Worm (Caenorhabditis elegans) whole organism, L4 larva: ENCODE measurements around the gene sto-2.
A peak's percentile ranks its signal among the peaks of the same experiment; 100 is the strongest.

Experiments
- F37D6.2 ChIP-seq: sonication (generic microtip); optimal IDR thresholded peaks from 2 replicates; lab custom pipeline; 2016; ENCODE audit warnings: mild to moderate bottlenecking, missing genetic modification characterization, missing compliant biosample characterization
- F44E2.7 ChIP-seq: fragments of 200-800 bp; sonication (Bioruptor generic); IDR thresholded peaks from 2 replicates; pipeline ENCODE4 v2.1.2; 2022; ENCODE audit warnings: missing genetic modification characterization, missing compliant biosample characterization
- F49E8.2 ChIP-seq: sonication (generic microtip); optimal IDR thresholded peaks from 2 replicates; lab custom pipeline; 2016; ENCODE audit warnings: missing compliant biosample characterization, mild to moderate bottlenecking, missing genetic modification characterization, borderline replicate concordance
- R02D3.7 ChIP-seq: fragments of 150-350 bp; sonication (generic microtip); optimal IDR thresholded peaks from 3 replicates; lab custom pipeline; 2014; ENCODE audit warnings: missing biosample characterization, missing genetic modification characterization
- T20F7.1 ChIP-seq: fragments of 200-800 bp; sonication (Bioruptor generic); optimal IDR thresholded peaks from 2 replicates; lab custom pipeline; 2018; ENCODE audit warnings: mild to moderate bottlenecking, missing genetic modification characterization, missing compliant biosample characterization
- T26A8.4 ChIP-seq: fragments of 200-800 bp; sonication (Bioruptor generic); IDR thresholded peaks from 2 replicates; pipeline ENCODE4 v1.3.6; 2022; ENCODE audit warnings: missing genetic modification characterization, missing compliant biosample characterization
- Y48G9A.11 ChIP-seq: fragments of 200-800 bp; sonication (Bioruptor generic); IDR thresholded peaks from 2 replicates; pipeline ENCODE4 v1.3.6; 2022; ENCODE audit warnings: missing genetic modification reagents, missing genetic modification characterization, missing compliant biosample characterization
- Y5F2A.4 ChIP-seq: fragments of 200-800 bp; sonication (Bioruptor generic); optimal IDR thresholded peaks from 2 replicates; lab custom pipeline; 2018; ENCODE audit warnings: mild to moderate bottlenecking, missing genetic modification characterization, missing compliant biosample characterization
- ZK337.2 ChIP-seq: fragments of 200-800 bp; sonication (Bioruptor generic); IDR thresholded peaks from 2 replicates; pipeline ENCODE4 v1.3.6; 2022; ENCODE audit warnings: missing genetic modification reagents, missing genetic modification characterization, missing compliant biosample characterization
- ZK546.5 ChIP-seq, 2 experiments: sonication (generic microtip); optimal IDR thresholded peaks; 2 replicates each; lab custom pipeline; 2017; ENCODE audit warnings: missing biosample characterization in 2 of 2, missing genetic modification characterization in 2 of 2
- aha-1 ChIP-seq: fragments of 150-350 bp; peaks from one replicate; lab custom pipeline; 2014; ENCODE audit warnings: missing biosample characterization, missing genetic modification characterization
- aly-2 ChIP-seq: sonication (generic microtip); optimal IDR thresholded peaks from 2 replicates; lab custom pipeline; 2018; ENCODE audit warnings: missing biosample characterization, missing genetic modification characterization
- ama-1 ChIP-seq: fragments of 150-350 bp; optimal IDR thresholded peaks from 2 replicates; lab custom pipeline; 2014; ENCODE audit warnings: inconsistent platforms, mixed read lengths
- arid-1 ChIP-seq: fragments of 200-800 bp; sonication (Bioruptor generic); conservative IDR thresholded peaks from 2 replicates; pipeline ENCODE4 v1.3.6; 2022; ENCODE audit warnings: missing genetic modification reagents, missing genetic modification characterization, missing compliant biosample characterization
- ceh-28 ChIP-seq: fragments of 150-350 bp; optimal IDR thresholded peaks from 2 replicates; lab custom pipeline; 2014; ENCODE audit warnings: missing biosample characterization, missing genetic modification reagents, missing genetic modification characterization
- ceh-62 ChIP-seq: sonication (generic microtip); optimal IDR thresholded peaks from 2 replicates; lab custom pipeline; 2017; ENCODE audit warnings: missing biosample characterization, missing genetic modification characterization
- daf-12 ChIP-seq: fragments of 150-350 bp; optimal IDR thresholded peaks from 2 replicates; lab custom pipeline; 2014; ENCODE audit warnings: missing biosample characterization, missing genetic modification reagents, missing genetic modification characterization
- daf-19 ChIP-seq: fragments of 200-800 bp; sonication (Bioruptor generic); conservative IDR thresholded peaks from 2 replicates; pipeline ENCODE4 v1.3.6; 2022; ENCODE audit warnings: missing genetic modification characterization, missing compliant biosample characterization
- dmd-6 ChIP-seq: fragments of 200-800 bp; sonication (Bioruptor generic); IDR thresholded peaks from 2 replicates; pipeline ENCODE4 v1.3.6; 2022; ENCODE audit warnings: missing genetic modification reagents, missing genetic modification characterization, missing compliant biosample characterization
- fkh-10 ChIP-seq: fragments of 150-350 bp; optimal IDR thresholded peaks from 2 replicates; lab custom pipeline; 2014; ENCODE audit warnings: missing biosample characterization, missing genetic modification reagents, missing genetic modification characterization
- hlh-11 ChIP-seq: fragments of 200-800 bp; sonication (Bioruptor generic); optimal IDR thresholded peaks from 2 replicates; lab custom pipeline; 2018; ENCODE audit warnings: mild to moderate bottlenecking, missing genetic modification characterization, missing compliant biosample characterization
- hlh-30 ChIP-seq: sonication (generic microtip); optimal IDR thresholded peaks from 2 replicates; lab custom pipeline; 2017; ENCODE audit warnings: antibody characterized with exemption, mild to moderate bottlenecking, missing genetic modification characterization, missing compliant biosample characterization; ENCODE audit not compliant: insufficient read depth
- hmg-1.1 ChIP-seq: fragments of 200-800 bp; sonication (Bioruptor generic); IDR thresholded peaks from 2 replicates; pipeline ENCODE4 v1.3.6; 2022; ENCODE audit warnings: missing genetic modification reagents, missing genetic modification characterization, missing compliant biosample characterization
- jun-1 ChIP-seq: fragments of 150-350 bp; optimal IDR thresholded peaks from 2 replicates; lab custom pipeline; 2014; ENCODE audit warnings: missing biosample characterization, missing genetic modification reagents, missing genetic modification characterization
- lin-15B ChIP-seq: fragments of 150-350 bp; sonication (generic microtip); optimal IDR thresholded peaks from 3 replicates; lab custom pipeline; 2014; ENCODE audit warnings: missing biosample characterization, missing genetic modification characterization
- lir-3 ChIP-seq: sonication (generic microtip); optimal IDR thresholded peaks from 2 replicates; lab custom pipeline; 2016; ENCODE audit warnings: mild to moderate bottlenecking, missing genetic modification characterization, missing compliant biosample characterization
- lsy-2 ChIP-seq, 2 experiments: fragments of 150-350 bp in 1 of 2; sonication (generic microtip) in 1 of 2; optimal IDR thresholded peaks; 2 replicates each; lab custom pipeline; 2014 to 2017; ENCODE audit warnings: missing biosample characterization in 2 of 2, missing genetic modification characterization in 2 of 2
- mdl-1 ChIP-seq, 2 experiments: fragments of 150-350 bp in 1 of 2; sonication (generic microtip) in 1 of 2; optimal IDR thresholded peaks; 2 replicates each; lab custom pipeline; 2014 to 2017; ENCODE audit warnings: missing biosample characterization in 2 of 2, missing genetic modification characterization in 2 of 2
- mdt-29 ChIP-seq: fragments of 200-800 bp; sonication (Bioruptor generic); IDR thresholded peaks from 2 replicates; pipeline ENCODE4 v1.3.6; 2022; ENCODE audit warnings: missing genetic modification reagents, missing genetic modification characterization, missing compliant biosample characterization
- mep-1 ChIP-seq: fragments of 150-350 bp; sonication (generic microtip); optimal IDR thresholded peaks from 3 replicates; lab custom pipeline; 2014; ENCODE audit warnings: missing biosample characterization, missing genetic modification characterization
- mes-2 ChIP-seq: sonication (generic microtip); optimal IDR thresholded peaks from 2 replicates; lab custom pipeline; 2016; ENCODE audit warnings: missing genotype, mild to moderate bottlenecking, missing genetic modification characterization, missing compliant biosample characterization; ENCODE audit not compliant: poor library complexity, severe bottlenecking
- nhr-102 ChIP-seq: sonication (generic microtip); optimal IDR thresholded peaks from 2 replicates; lab custom pipeline; 2016; ENCODE audit warnings: mild to moderate bottlenecking, missing genetic modification characterization, moderate library complexity, missing compliant biosample characterization
- nhr-11 ChIP-seq: fragments of 150-350 bp; optimal IDR thresholded peaks from 2 replicates; lab custom pipeline; 2014; ENCODE audit warnings: missing biosample characterization, missing genetic modification characterization
- nhr-111 ChIP-seq: fragments of 200-800 bp; sonication (Bioruptor generic); optimal IDR thresholded peaks from 2 replicates; lab custom pipeline; 2018; ENCODE audit warnings: mild to moderate bottlenecking, missing genetic modification characterization, missing compliant biosample characterization
- nhr-41 ChIP-seq: fragments of 200-800 bp; sonication (Bioruptor generic); IDR thresholded peaks from 2 replicates; pipeline ENCODE4 v1.3.6; 2022; ENCODE audit warnings: missing genetic modification reagents, missing genetic modification characterization, missing compliant biosample characterization
- nhr-48 ChIP-seq: sonication (generic microtip); optimal IDR thresholded peaks from 2 replicates; lab custom pipeline; 2016; ENCODE audit warnings: mild to moderate bottlenecking, missing genetic modification characterization, missing compliant biosample characterization
- nhr-77 ChIP-seq: fragments of 150-350 bp; optimal IDR thresholded peaks from 2 replicates; lab custom pipeline; 2014; ENCODE audit warnings: missing biosample characterization, missing genetic modification characterization
- php-3 ChIP-seq: fragments of 200-800 bp; sonication (Bioruptor generic); IDR thresholded peaks from 2 replicates; pipeline ENCODE4 v1.3.6; 2022; ENCODE audit warnings: missing genetic modification reagents, missing genetic modification characterization, missing compliant biosample characterization
- pqm-1 ChIP-seq: sonication (generic microtip); optimal IDR thresholded peaks from 2 replicates; lab custom pipeline; 2017; ENCODE audit warnings: missing biosample characterization, missing genetic modification characterization
- rbr-2 ChIP-seq: sonication (generic microtip); optimal IDR thresholded peaks from 2 replicates; lab custom pipeline; 2016; ENCODE audit warnings: missing genotype, missing genetic modification characterization, missing compliant biosample characterization
- saeg-2 ChIP-seq: fragments of 200-800 bp; sonication (Bioruptor generic); IDR thresholded peaks from 2 replicates; pipeline ENCODE4 v1.3.6; 2022; ENCODE audit warnings: missing genetic modification reagents, missing genetic modification characterization, missing compliant biosample characterization
- sdz-12 ChIP-seq: fragments of 200-800 bp; sonication (Bioruptor generic); optimal IDR thresholded peaks from 2 replicates; lab custom pipeline; 2018; ENCODE audit warnings: mild to moderate bottlenecking, missing genetic modification characterization, missing compliant biosample characterization
- skn-1 ChIP-seq: fragments of 150-350 bp; optimal IDR thresholded peaks from 2 replicates; lab custom pipeline; 2014; ENCODE audit warnings: missing biosample characterization, missing genetic modification characterization
- snpc-1.2 ChIP-seq: fragments of 200-800 bp; sonication (Bioruptor generic); IDR thresholded peaks from 2 replicates; pipeline ENCODE4 v1.3.6; 2022; ENCODE audit warnings: missing genetic modification reagents, missing genetic modification characterization, missing compliant biosample characterization
- snpc-4 ChIP-seq: fragments of 150-350 bp; optimal IDR thresholded peaks from 2 replicates; lab custom pipeline; 2014; ENCODE audit warnings: missing biosample characterization, missing genetic modification characterization
- spr-1 ChIP-seq: sonication (generic microtip); optimal IDR thresholded peaks from 2 replicates; lab custom pipeline; 2016; ENCODE audit warnings: mild to moderate bottlenecking, missing genetic modification characterization, missing compliant biosample characterization
- tag-97 ChIP-seq: fragments of 200-800 bp; sonication (Bioruptor generic); IDR thresholded peaks from 2 replicates; pipeline ENCODE4 v1.3.6; 2022; ENCODE audit warnings: missing genetic modification characterization, missing compliant biosample characterization
- unc-39 ChIP-seq: sonication (generic microtip); optimal IDR thresholded peaks from 2 replicates; lab custom pipeline; 2017; ENCODE audit warnings: missing biosample characterization, missing genetic modification characterization
- vab-7 ChIP-seq: fragments of 200-800 bp; sonication (Bioruptor generic); IDR thresholded peaks from 2 replicates; pipeline ENCODE4 v1.3.6; 2022; ENCODE audit warnings: missing genetic modification reagents, missing genetic modification characterization, missing compliant biosample characterization
- zfp-2 ChIP-seq: sonication (generic microtip); optimal IDR thresholded peaks from 2 replicates; lab custom pipeline; 2016; ENCODE audit warnings: mild to moderate bottlenecking, missing genetic modification characterization, missing compliant biosample characterization
- zip-11 ChIP-seq: fragments of 200-800 bp; sonication (Bioruptor generic); IDR thresholded peaks from 2 replicates; pipeline ENCODE4 v1.3.6; 2022; ENCODE audit warnings: missing genetic modification characterization, missing compliant biosample characterization
- zip-2 ChIP-seq: fragments of 150-350 bp; optimal IDR thresholded peaks from 2 replicates; lab custom pipeline; 2014; ENCODE audit warnings: missing biosample characterization, missing genetic modification characterization
- ztf-7 ChIP-seq: fragments of 150-350 bp; optimal IDR thresholded peaks from 2 replicates; lab custom pipeline; 2014; ENCODE audit warnings: missing biosample characterization, missing genetic modification characterization

The sto-2 gene

DNA sequence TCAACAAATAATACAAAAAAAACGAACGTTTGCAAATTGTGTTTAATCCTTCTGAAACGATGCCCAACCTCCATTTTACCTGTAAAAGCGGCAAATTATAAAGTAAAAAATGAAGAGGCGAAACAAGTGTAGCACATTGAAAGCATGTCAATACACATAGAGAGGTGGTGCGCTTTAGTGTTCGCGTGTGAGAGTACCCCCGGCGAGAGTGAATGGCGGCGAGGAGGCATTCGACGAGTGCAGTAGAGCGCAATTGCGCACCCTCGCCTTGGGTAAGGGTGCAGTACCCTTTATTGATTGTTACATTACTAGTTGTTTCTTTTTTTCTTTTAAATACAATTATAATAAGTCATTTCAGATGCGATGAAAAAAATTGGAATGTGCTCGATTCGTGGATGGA, 48.0 kb downstream of the sto-2 start, which contains the start of gene hst-6 (continued):
- peak; percentile 61; the same call in 1 of the 2 replicates for TF ChIP-seq saeg-2
- peak; percentile 79 for TF ChIP-seq T20F7.1
- no peak for TF ChIP-seq Y48G9A.11
- no peak for TF ChIP-seq R02D3.7 (tag; lab: Kevin White, UChicago)
- TF ChIP-seq spr-1 (tag; lab: Kevin White, UChicago) = peak; percentile 23
- no peak for TF ChIP-seq ceh-62
- no peak for TF ChIP-seq lin-15B (tag; lab: Kevin White, UChicago)
- no peak for TF ChIP-seq skn-1
- no peak for TF ChIP-seq zip-11 (GFP tag; lab: Robert Waterston, UW)
- no peak for TF ChIP-seq nhr-41 (GFP tag; lab: Robert Waterston, UW)
- no peak for TF ChIP-seq aly-2 (tag; lab: Kevin White, UChicago)
- TF ChIP-seq snpc-1.2 (GFP tag; lab: Robert Waterston, UW) = no peak
- TF ChIP-seq daf-19 (GFP tag; lab: Robert Waterston, UW) = no peak
- TF ChIP-seq dmd-6 (GFP tag; lab: Robert Waterston, UW) = peak; percentile 63
- TF ChIP-seq sdz-12 (GFP tag; lab: Kevin White, UChicago) = no peak
- peak; percentile 22 for TF ChIP-seq ceh-28
- no peak for TF ChIP-seq arid-1 (GFP tag; lab: Robert Waterston, UW)
- TF ChIP-seq ZK546.5 (tag; optimal IDR thresholded peaks at IDR 0.05; lab: Kevin White, UChicago) = no peak
- no peak for TF ChIP-seq F49E8.2 (tag; lab: Kevin White, UChicago)
- no peak for TF ChIP-seq Y5F2A.4 (GFP tag; lab: Kevin White, UChicago)
- no peak for TF ChIP-seq php-3 (GFP tag; lab: Robert Waterston, UW)
- TF ChIP-seq unc-39 (tag; lab: Kevin White, UChicago) = no peak
- TF ChIP-seq aha-1 (tag; lab: Kevin White, UChicago) = peak; percentile 91
- peak in 1 of 2 experiments; percentile 79 for TF ChIP-seq lsy-2 (tag; optimal IDR thresholded peaks at IDR 0.05; lab: Kevin White, UChicago)
- no peak for TF ChIP-seq F37D6.2 (tag; lab: Kevin White, UChicago)
- TF ChIP-seq nhr-111 = no peak
- peak; percentile 47 for TF ChIP-seq nhr-102 (tag; lab: Kevin White, UChicago)
- TF ChIP-seq zip-2 = peak; percentile 21
- TF ChIP-seq mdt-29 (GFP tag; lab: Robert Waterston, UW) = no peak
- TF ChIP-seq snpc-4 (tag; lab: Kevin White, UChicago) = no peak
- TF ChIP-seq ztf-7 (tag; lab: Kevin White, UChicago) = no peak
- no peak for TF ChIP-seq fkh-10 (GFP tag; lab: Kevin White, UChicago)
- TF ChIP-seq daf-12 (tag; lab: Kevin White, UChicago) = no peak
- peak; percentile 72 for TF ChIP-seq hlh-11 (tag; lab: Kevin White, UChicago)
- TF ChIP-seq mep-1 = peak; percentile 86
- 0 out of 2 replicates have a peak, but pooled peaks have one; percentile 15 for TF ChIP-seq vab-7
- TF ChIP-seq mes-2 (tag; lab: Kevin White, UChicago) = peak; percentile 82
- TF ChIP-seq mdl-1 (tag; optimal IDR thresholded peaks at IDR 0.05; lab: Kevin White, UChicago) = peak in 1 of 2 experiments; percentile 50
- TF ChIP-seq nhr-77 (tag; lab: Kevin White, UChicago) = peak; percentile 10
- no peak for TF ChIP-seq lir-3 (tag; lab: Kevin White, UChicago)
- TF ChIP-seq ZK337.2 (GFP tag; lab: Robert Waterston, UW) = no peak
- TF ChIP-seq rbr-2 (tag; lab: Kevin White, UChicago) = peak; percentile 75
- 0 out of 2 replicates have a peak, but pooled peaks have one; percentile 38 for TF ChIP-seq T26A8.4 (GFP tag; lab: Robert Waterston, UW)
- no peak for TF ChIP-seq jun-1 (tag; lab: Kevin White, UChicago)
- no peak for TF ChIP-seq zfp-2
- no peak for TF ChIP-seq F44E2.7 (GFP tag; lab: Robert Waterston, UW)
- peak; percentile 53 for TF ChIP-seq hlh-30 (tag; lab: Kevin White, UChicago)
- TF ChIP-seq tag-97 (GFP tag; lab: Robert Waterston, UW) = no peak
- no peak for TF ChIP-seq nhr-48 (tag; lab: Kevin White, UChicago)
- TF ChIP-seq pqm-1 (tag; lab: Kevin White, UChicago) = peak; percentile 46
- TF ChIP-seq hmg-1.1 (GFP tag; lab: Robert Waterston, UW) = peak; percentile 78
- no peak for TF ChIP-seq ama-1 (lab: Kevin White, UChicago)
- no peak for TF ChIP-seq nhr-11 (tag; lab: Kevin White, UChicago)
